Worm (Caenorhabditis elegans): ENCODE data around the gene K02E2.11.

K02E2.11 gene

DNA sequence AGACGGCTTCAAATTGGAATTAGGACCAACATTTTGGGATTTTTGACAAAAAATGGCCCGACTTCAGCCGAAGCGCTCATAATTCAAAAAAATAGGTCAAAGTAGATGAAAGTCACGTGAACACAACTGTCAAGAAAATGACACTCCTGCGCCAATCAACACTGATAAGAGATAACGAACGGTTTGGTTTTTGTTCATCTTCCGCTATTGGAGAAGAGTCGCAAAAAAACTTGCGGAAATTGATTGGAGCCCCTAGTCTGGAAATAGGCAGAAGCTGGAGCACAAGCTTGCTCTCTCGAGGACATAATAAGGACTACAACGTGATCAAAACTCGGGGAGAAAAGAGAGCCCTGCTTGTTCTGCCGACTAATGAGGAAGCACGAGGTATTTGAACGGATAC is 29.1 kb downstream of the K02E2.11 start (continued):
- no peak for TF ChIP-seq F49E8.2 (tag; optimal IDR thresholded peaks at IDR 0.05; ENCODE audit: insufficient read depth)
- no peak for TF ChIP-seq K12H6.12 (tag; optimal IDR thresholded peaks at IDR 0.05)
- peak; percentile 16 for TF ChIP-seq nhr-90 (tag; optimal IDR thresholded peaks at IDR 0.05)
- TF ChIP-seq ceh-58 (GFP tag; IDR thresholded peaks at IDR 0.05) = no peak
- TF ChIP-seq mcd-1 (GFP tag; IDR thresholded peaks at IDR 0.05) = 0 out of 2 replicates have a peak, but pooled peaks have one; percentile 13
- TF ChIP-seq somi-1 (GFP tag; optimal IDR thresholded peaks at IDR 0.05) = no peak
- TF ChIP-seq egl-44 (GFP tag; IDR thresholded peaks at IDR 0.05) = 0 out of 2 replicates have a peak, but pooled peaks have one; percentile 47
- TF ChIP-seq K11D2.4 (GFP tag; IDR thresholded peaks at IDR 0.05) = no peak
- no peak for TF ChIP-seq mxl-1 (tag; optimal IDR thresholded peaks at IDR 0.05)
- TF ChIP-seq lin-40 (tag; optimal IDR thresholded peaks at IDR 0.05) = peak; percentile 1
- no peak for TF ChIP-seq F33H1.4 (GFP tag; IDR thresholded peaks at IDR 0.05)
- TF ChIP-seq mes-4 (tag; optimal IDR thresholded peaks at IDR 0.05) = no peak
- no peak for TF ChIP-seq Y95B8A.8 (GFP tag; IDR thresholded peaks at IDR 0.05)
- no peak for TF ChIP-seq tbp1 (GFP tag; optimal IDR thresholded peaks at IDR 0.05)
- TF ChIP-seq madf-10 (tag; optimal IDR thresholded peaks at IDR 0.05) = peak; percentile 26
- no peak for TF ChIP-seq snpc-1.1 (tag; optimal IDR thresholded peaks at IDR 0.05; ENCODE audit: insufficient read depth)
- no peak for TF ChIP-seq nhr-27 (tag; optimal IDR thresholded peaks at IDR 0.05)
- no peak for TF ChIP-seq ZK185.1 (tag; optimal IDR thresholded peaks at IDR 0.05; ENCODE audit: poor library complexity, severe bottlenecking)
- no peak for TF ChIP-seq ccch-3 (GFP tag; optimal IDR thresholded peaks at IDR 0.05)
- no peak for TF ChIP-seq F37B4.10 (GFP tag; IDR thresholded peaks at IDR 0.05)
- TF ChIP-seq B0035.1 (tag; optimal IDR thresholded peaks at IDR 0.05) = no peak
- no peak for TF ChIP-seq madf-6 (GFP tag; IDR thresholded peaks at IDR 0.05)
- no peak for TF ChIP-seq F39B2.1 (GFP tag; IDR thresholded peaks at IDR 0.05)
- peak; percentile 64; the same call in 1 of the 2 replicates for TF ChIP-seq Y53G8AR.9 (GFP tag; conservative IDR thresholded peaks at IDR 0.05)
- TF ChIP-seq B0336.3 (GFP tag; IDR thresholded peaks at IDR 0.05) = no peak
- no peak for TF ChIP-seq xnd-1 (tag; optimal IDR thresholded peaks at IDR 0.05)
- TF ChIP-seq attf-3 (GFP tag; conservative IDR thresholded peaks at IDR 0.05) = no peak
- peak; percentile 36 for TF ChIP-seq ztf-22 (GFP tag; optimal IDR thresholded peaks at IDR 0.05)
- TF ChIP-seq B0261.1 (tag; optimal IDR thresholded peaks at IDR 0.05) = no peak
- TF ChIP-seq atf-7 (tag; optimal IDR thresholded peaks at IDR 0.05) = peak; percentile 62
- no peak for TF ChIP-seq die-1 (tag; optimal IDR thresholded peaks at IDR 0.05)
- no peak for TF ChIP-seq C17E4.6 (GFP tag; IDR thresholded peaks at IDR 0.05)
- TF ChIP-seq attf-6 (GFP tag; IDR thresholded peaks at IDR 0.05) = no peak
- TF ChIP-seq fkh-3 (tag; optimal IDR thresholded peaks at IDR 0.05) = no peak
- TF ChIP-seq unc-62 (GFP tag; optimal IDR thresholded peaks at IDR 0.05) = peak; percentile 42
- no peak for TF ChIP-seq efl-1 (GFP tag; optimal IDR thresholded peaks at IDR 0.05)

DNA sequence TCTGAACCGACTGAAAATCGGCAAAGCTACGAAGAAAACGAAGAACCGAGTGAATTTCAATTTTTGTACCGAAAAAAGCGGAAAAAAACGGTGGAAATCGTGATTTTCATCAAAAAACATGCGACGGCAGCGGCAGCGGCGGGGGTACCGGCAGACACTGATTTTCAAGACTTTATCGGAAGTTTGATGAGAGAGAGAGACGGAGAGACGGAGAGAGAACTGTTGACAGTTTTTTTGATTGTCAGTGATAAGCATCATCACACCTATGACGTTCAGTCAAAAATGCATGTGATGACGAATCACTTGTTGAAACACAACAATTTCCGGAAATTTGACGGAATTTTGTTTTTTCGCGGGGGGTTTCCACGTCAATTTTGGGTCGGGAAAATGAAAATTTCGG is 30.3 kb downstream of the K02E2.11 start:
- TF ChIP-seq lin-40 (tag; optimal IDR thresholded peaks at IDR 0.05) (peak; percentile 23), lin-54 (GFP tag; optimal IDR thresholded peaks at IDR 0.05) (peak; percentile 1), nhr-80 (tag; optimal IDR thresholded peaks at IDR 0.05) (peak; percentile 80), hmg-1.2 (GFP tag; IDR thresholded peaks at IDR 0.05) (0 out of 2 replicates have a peak, but pooled peaks have one; percentile 15), hlh-12 (tag; optimal IDR thresholded peaks at IDR 0.05) (no peak), snpc-4 (GFP tag; optimal IDR thresholded peaks at IDR 0.05) (no peak), snpc-4 (tag; optimal IDR thresholded peaks at IDR 0.05) (peak in 1 of 4 experiments; percentile 6), madf-10 (tag; optimal IDR thresholded peaks at IDR 0.05) (peak; percentile 59), Y53G8AR.9 (GFP tag; conservative IDR thresholded peaks at IDR 0.05) (0 out of 2 replicates have a peak, but pooled peaks have one; percentile 32), F55B11.4 (tag; optimal IDR thresholded peaks at IDR 0.05; ENCODE audit: borderline replicate concordance, insufficient read depth) (no peak), F52B5.7 (tag; optimal IDR thresholded peaks at IDR 0.05) (no peak), cebp-1 (GFP tag; IDR thresholded peaks at IDR 0.05) (peak; percentile 7; the same call in 1 of the 2 replicates), cebp-1 (tag; optimal IDR thresholded peaks at IDR 0.05) (no peak), D2030.7 (GFP tag; IDR thresholded peaks at IDR 0.05) (no peak), F10E7.11 (tag; optimal IDR thresholded peaks at IDR 0.05) (no peak), hmg-20 (GFP tag; IDR thresholded peaks at IDR 0.05) (no peak), let-607 (tag; optimal IDR thresholded peaks at IDR 0.05) (peak in 1 of 2 experiments; percentile 5), tbp1 (GFP tag; optimal IDR thresholded peaks at IDR 0.05) (peak; percentile 26)
